Fruit fly (Drosophila melanogaster) S2 (cell line): ENCODE measurements around the gene CG6470.

Source experiments
- CG8478 ChIP-seq: fragments of >200 bp; optimal IDR thresholded peaks from 2 replicates; lab custom pipeline; 2018
- CTCF ChIP-seq, 2 experiments: fragments of >200 bp; optimal IDR thresholded peaks; 2 replicates each; lab custom pipeline; 2018

DNA sequence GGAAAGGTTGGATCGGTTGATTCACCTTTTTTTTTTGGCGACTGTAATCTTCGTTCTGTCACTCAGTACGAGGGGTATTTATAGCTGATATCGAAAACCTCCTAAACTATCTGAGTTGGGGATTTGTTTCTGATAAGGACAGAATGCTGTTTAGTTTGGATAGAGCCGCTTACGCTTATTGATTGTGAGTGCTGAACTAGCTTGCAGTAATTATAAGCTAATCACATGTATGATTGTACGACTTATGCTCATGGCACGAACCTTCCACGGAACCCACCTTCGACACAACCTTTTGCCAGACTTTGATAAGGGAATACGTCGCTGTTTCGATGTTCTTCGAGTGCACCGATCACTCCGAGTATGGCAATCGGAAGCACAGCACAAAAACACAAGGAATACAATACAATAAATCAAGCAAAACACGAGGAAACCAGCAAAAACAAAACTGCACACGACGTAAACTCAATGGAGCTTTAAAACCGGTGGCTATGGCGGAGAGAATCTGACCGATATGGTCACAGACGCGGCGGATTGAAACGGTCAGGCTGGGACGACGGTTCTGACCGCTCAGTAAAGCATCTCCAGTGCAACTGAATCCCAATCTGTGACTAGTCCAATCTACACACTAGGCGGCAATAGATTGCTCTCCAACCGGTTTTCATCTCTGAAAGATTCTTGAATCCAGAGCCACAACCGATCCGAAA is 28.2 kb downstream of the CG6470 start, which contains the start of gene psh:
- TF ChIP-seq CG8478 (lab: Kevin White, UChicago) = no peak
- TF ChIP-seq CTCF (optimal IDR thresholded peaks at IDR 0.05; lab: Kevin White, UChicago) = no peak
